Fruit fly (Drosophila melanogaster) whole organism, pupa: Measurements from ENCODE around the gene Cul5.

Source experiments
- CG10348 ChIP-seq: fragments of 200-800 bp; sonication (Bioruptor generic); IDR thresholded peaks from 2 replicates; pipeline ENCODE4 v1.3.6; 2022; ENCODE audit warnings: missing biosample characterization, missing genetic modification characterization
- CG34367 ChIP-seq: fragments of 200-800 bp; sonication (Bioruptor generic); optimal IDR thresholded peaks from 2 replicates; lab custom pipeline; 2018; ENCODE audit warnings: missing biosample characterization, mild to moderate bottlenecking, missing genetic modification characterization
- CG4496 ChIP-seq: fragments of 200-800 bp; sonication (Bioruptor generic); IDR thresholded peaks from 3 replicates; pipeline ENCODE4 v1.3.6; 2022; ENCODE audit warnings: missing biosample characterization, missing genetic modification characterization
- CG8159 ChIP-seq: fragments of 200-800 bp; sonication (Bioruptor generic); optimal IDR thresholded peaks from 3 replicates; lab custom pipeline; 2018; ENCODE audit warnings: missing biosample characterization, mild to moderate bottlenecking, missing genetic modification characterization, moderate library complexity
- EcR ChIP-seq: fragments of 200-800 bp; sonication (Bioruptor generic); optimal IDR thresholded peaks from 3 replicates; lab custom pipeline; 2019; ENCODE audit warnings: missing biosample characterization, missing genetic modification characterization, mild to moderate bottlenecking, moderate library complexity, missing genetic modification reagents
- Ets98B ChIP-seq: fragments of 200-800 bp; sonication (Bioruptor generic); IDR thresholded peaks from 2 replicates; pipeline ENCODE4 v1.3.6; 2022; ENCODE audit warnings: missing biosample characterization, missing genetic modification characterization
- Pif1A ChIP-seq: fragments of 200-800 bp; sonication (Bioruptor generic); optimal IDR thresholded peaks from 3 replicates; lab custom pipeline; 2016; ENCODE audit warnings: missing biosample characterization, missing genetic modification characterization
- Pif1B ChIP-seq: fragments of 200-800 bp; sonication (Bioruptor generic); optimal IDR thresholded peaks from 3 replicates; lab custom pipeline; 2016; ENCODE audit warnings: missing biosample characterization, missing genetic modification characterization
- Snoo ChIP-seq: fragments of 200-800 bp; sonication (Bioruptor generic); optimal IDR thresholded peaks from 3 replicates; lab custom pipeline; 2017; ENCODE audit warnings: missing biosample characterization, mild to moderate bottlenecking, missing genetic modification characterization, inconsistent platforms
- fd96Ca ChIP-seq: fragments of 200-800 bp; sonication (Bioruptor generic); IDR thresholded peaks from 3 replicates; pipeline ENCODE4 v1.3.6; 2022; ENCODE audit warnings: missing biosample characterization, missing genetic modification characterization
- rn ChIP-seq: fragments of 200-800 bp; sonication (Bioruptor generic); IDR thresholded peaks from 2 replicates; pipeline ENCODE4 v1.3.6; 2022; ENCODE audit warnings: missing biosample characterization, missing genetic modification characterization

dm6 chr3R:29039704-29040430 is 22.9 kb downstream of the Cul5 start:
- TF ChIP-seq Ets98B (GFP tag; lab: Robert Waterston, UW) = peak; percentile 37; the same call in 1 of the 2 replicates
- peak; percentile 12; the same call in 1 of the 3 replicates for TF ChIP-seq fd96Ca (GFP tag; lab: Robert Waterston, UW)
- TF ChIP-seq CG34367 = no peak
- TF ChIP-seq CG8159 (tag; lab: Kevin White, UChicago) = no peak
- no peak for TF ChIP-seq CG10348 (GFP tag; lab: Robert Waterston, UW)
- no peak for TF ChIP-seq EcR (GFP tag; lab: Kevin White, UChicago)
- TF ChIP-seq rn (GFP tag; lab: Robert Waterston, UW) = no peak
- TF ChIP-seq CG4496 (GFP tag; lab: Robert Waterston, UW) = peak; percentile 59; the same call in 2 of the 3 replicates
- peak; percentile 19 for TF ChIP-seq Pif1B
- TF ChIP-seq Pif1A (GFP tag; lab: Kevin White, UChicago) = peak; percentile 55
- peak; percentile 25 for TF ChIP-seq Snoo (tag; lab: Kevin White, UChicago)
